ENCODE assay signal across 5 fruit fly cellular contexts in the genomic region with DNA sequence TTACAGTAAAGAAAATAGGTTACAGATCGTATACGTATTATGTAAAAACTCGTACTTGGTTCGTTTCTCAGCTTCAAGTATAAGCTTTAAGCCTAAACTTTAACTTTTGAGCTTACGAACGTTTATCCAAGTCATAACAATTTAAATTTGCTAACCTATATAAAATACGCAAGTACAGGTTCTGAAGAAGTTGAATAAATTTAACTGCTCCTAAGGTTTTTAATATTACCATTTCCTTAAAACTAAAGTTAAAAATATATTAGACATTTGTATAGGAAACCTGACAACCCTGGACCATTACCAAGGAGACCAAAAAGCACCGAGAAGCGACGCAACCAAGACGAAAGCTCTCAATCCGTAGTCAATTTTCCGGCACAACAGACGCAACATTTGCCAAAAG.
TF ChIP-seq lines count a peak whose summit lies in the region.

A gene (plus strand): TSS at position 353 of the 400 bp plus-strand sequence.

- TF ChIP-seq CTCF in whole organism, embryonic (GFP tag; optimal IDR thresholded peaks at IDR 0.05; lab: Kevin White, UChicago), result peak; percentile 75

TF ChIP-seq in whole organism, adult, 20 proteins besides CTCF, POLR2A, EP300 and RAD21:
- TF ChIP-seq toe (GFP tag; optimal IDR thresholded peaks at IDR 0.05; lab: Kevin White, UChicago) (no peak), CG1620 (GFP tag; optimal IDR thresholded peaks at IDR 0.05; lab: Kevin White, UChicago) (peak; percentile 24), CG33017 (tag; optimal IDR thresholded peaks at IDR 0.05; lab: Kevin White, UChicago) (peak; percentile 29), CG12768 (GFP tag; optimal IDR thresholded peaks at IDR 0.05; lab: Kevin White, UChicago) (no peak), tj (GFP tag; optimal IDR thresholded peaks at IDR 0.05; lab: Kevin White, UChicago) (peak; percentile 6), CG7045 (GFP tag; optimal IDR thresholded peaks at IDR 0.05; lab: Kevin White, UChicago) (no peak), CG5204 (GFP tag; optimal IDR thresholded peaks at IDR 0.05; lab: Kevin White, UChicago) (peak; percentile 23), kay (GFP tag; lab: Kevin White, UChicago; ENCODE audit: borderline replicate concordance) (no peak), CG7101 (tag; optimal IDR thresholded peaks at IDR 0.05; lab: Kevin White, UChicago) (peak; percentile 40), pad (GFP tag; optimal IDR thresholded peaks at IDR 0.05; lab: Kevin White, UChicago) (no peak), bab1 (GFP tag; optimal IDR thresholded peaks at IDR 0.05; lab: Kevin White, UChicago) (peak; percentile 61), CG14711 (tag; optimal IDR thresholded peaks at IDR 0.05; lab: Kevin White, UChicago) (peak; percentile 95), cnc (optimal IDR thresholded peaks at IDR 0.05; lab: Kevin White, UChicago) (no peak), Clk (GFP tag; optimal IDR thresholded peaks at IDR 0.05; lab: Kevin White, UChicago) (no peak), CG11617 (GFP tag; optimal IDR thresholded peaks at IDR 0.05; lab: Kevin White, UChicago) (peak; percentile 33), Mnt (GFP tag; optimal IDR thresholded peaks at IDR 0.05; lab: Kevin White, UChicago) (no peak), cic (GFP tag; optimal IDR thresholded peaks at IDR 0.05; lab: Kevin White, UChicago) (no peak)
TF ChIP-seq in whole organism, adult: peak in this region for 8.

TF ChIP-seq in whole organism, embryonic, 481 proteins besides CTCF, POLR2A, EP300 and RAD21 (continues in another document):
- TF ChIP-seq ranshi (GFP tag; IDR thresholded peaks at IDR 0.05; lab: Robert Waterston, UW), result no peak
- TF ChIP-seq mam (GFP tag; optimal IDR thresholded peaks at IDR 0.05; lab: Kevin White, UChicago), result peak; percentile 25
- TF ChIP-seq ftz-f1 (GFP tag; optimal IDR thresholded peaks at IDR 0.05; lab: Kevin White, UChicago), result peak; percentile 42
- TF ChIP-seq Chrac-16 (GFP tag; optimal IDR thresholded peaks at IDR 0.05; lab: Kevin White, UChicago), result no peak
- no peak for TF ChIP-seq CG4404 (GFP tag; IDR thresholded peaks at IDR 0.05; lab: Robert Waterston, UW)
- peak; percentile 36 for TF ChIP-seq CG30403 (GFP tag; optimal IDR thresholded peaks at IDR 0.05; lab: Kevin White, UChicago)
- TF ChIP-seq pzg (GFP tag; optimal IDR thresholded peaks at IDR 0.05; lab: Kevin White, UChicago), result peak; percentile 8
- TF ChIP-seq CG6175 (GFP tag; IDR thresholded peaks at IDR 0.05; lab: Robert Waterston, UW), result no peak
- TF ChIP-seq CG6689 (GFP tag; IDR thresholded peaks at IDR 0.05; lab: Robert Waterston, UW), result 0 out of 2 replicates have a peak, but pooled peaks have one; percentile 6
- TF ChIP-seq Sox102F (GFP tag; optimal IDR thresholded peaks at IDR 0.05; lab: Kevin White, UChicago), result peak; percentile 29
- peak; percentile 6 for TF ChIP-seq Lhr (GFP tag; optimal IDR thresholded peaks at IDR 0.05; lab: Kevin White, UChicago)
- TF ChIP-seq pita (GFP tag; optimal IDR thresholded peaks at IDR 0.05; lab: Kevin White, UChicago), result peak; percentile 19
- peak; percentile 9 for TF ChIP-seq Meics (GFP tag; optimal IDR thresholded peaks at IDR 0.05; lab: Kevin White, UChicago)
- TF ChIP-seq CG14441 (GFP tag; IDR thresholded peaks at IDR 0.05; lab: Robert Waterston, UW), result no peak
- TF ChIP-seq CG12299 (tag; optimal IDR thresholded peaks at IDR 0.05; lab: Kevin White, UChicago), result peak; percentile 30
- TF ChIP-seq gfzf (GFP tag; optimal IDR thresholded peaks at IDR 0.05; lab: Kevin White, UChicago), result peak; percentile 10
- TF ChIP-seq Hr51 (GFP tag; optimal IDR thresholded peaks at IDR 0.05; lab: Kevin White, UChicago), result peak in 1 of 2 experiments; percentile 57

TF ChIP-seq in whole organism, prepupa, 60 proteins besides CTCF, POLR2A, EP300 and RAD21 (continues in another document):
- TF ChIP-seq CG10631 (GFP tag; optimal IDR thresholded peaks at IDR 0.05; lab: Kevin White, UChicago), result peak; percentile 3
- peak; percentile 1 for TF ChIP-seq CG8319 (GFP tag; optimal IDR thresholded peaks at IDR 0.05; lab: Kevin White, UChicago)
- peak; percentile 30; the same call in 1 of the 3 replicates for TF ChIP-seq eg (GFP tag; IDR thresholded peaks at IDR 0.05; lab: Robert Waterston, UW)
- TF ChIP-seq Eip75B (GFP tag; optimal IDR thresholded peaks at IDR 0.05; lab: Kevin White, UChicago), result peak; percentile 31
- peak; percentile 6 for TF ChIP-seq Ets96B (tag; optimal IDR thresholded peaks at IDR 0.05; lab: Kevin White, UChicago)
- peak; percentile 16; the same call in 1 of the 3 replicates for TF ChIP-seq CG8119 (GFP tag; IDR thresholded peaks at IDR 0.05; lab: Robert Waterston, UW)
- peak; percentile 14 for TF ChIP-seq CG31627 (GFP tag; optimal IDR thresholded peaks at IDR 0.05; lab: Kevin White, UChicago)
- no peak for TF ChIP-seq dac (GFP tag; optimal IDR thresholded peaks at IDR 0.05; lab: Kevin White, UChicago)
- no peak for TF ChIP-seq ss (GFP tag; optimal IDR thresholded peaks at IDR 0.05; lab: Kevin White, UChicago)
- no peak for TF ChIP-seq achi (GFP tag; optimal IDR thresholded peaks at IDR 0.05; lab: Kevin White, UChicago)
- TF ChIP-seq Eip93F (GFP tag; optimal IDR thresholded peaks at IDR 0.05; lab: Kevin White, UChicago), result no peak
- TF ChIP-seq net (GFP tag; optimal IDR thresholded peaks at IDR 0.05; lab: Kevin White, UChicago), result peak; percentile 30
- TF ChIP-seq Hr39 (GFP tag; optimal IDR thresholded peaks at IDR 0.05; lab: Kevin White, UChicago), result peak; percentile 31
- peak; percentile 79 for TF ChIP-seq CG1621 (tag; optimal IDR thresholded peaks at IDR 0.05; lab: Kevin White, UChicago)
- peak; percentile 29 for TF ChIP-seq lz (GFP tag; optimal IDR thresholded peaks at IDR 0.05; lab: Kevin White, UChicago)
- TF ChIP-seq Sox14 (GFP tag; optimal IDR thresholded peaks at IDR 0.05; lab: Kevin White, UChicago), result peak; percentile 33
- TF ChIP-seq Smox (GFP tag; optimal IDR thresholded peaks at IDR 0.05; lab: Kevin White, UChicago), result peak; percentile 50
- peak; percentile 41 for TF ChIP-seq Hr4 (GFP tag; optimal IDR thresholded peaks at IDR 0.05; lab: Kevin White, UChicago)

TF ChIP-seq in whole organism, pupa, 21 proteins besides CTCF, POLR2A, EP300 and RAD21:
- TF ChIP-seq CG10348 (GFP tag; IDR thresholded peaks at IDR 0.05; lab: Robert Waterston, UW), result no peak
- TF ChIP-seq CG34367 (tag; optimal IDR thresholded peaks at IDR 0.05; lab: Kevin White, UChicago), result no peak
- TF ChIP-seq Pif1A (GFP tag; optimal IDR thresholded peaks at IDR 0.05; lab: Kevin White, UChicago), result peak; percentile 40
- no peak for TF ChIP-seq CG17806 (tag; optimal IDR thresholded peaks at IDR 0.05; lab: Kevin White, UChicago)
- TF ChIP-seq Ets98B (GFP tag; IDR thresholded peaks at IDR 0.05; lab: Robert Waterston, UW), result peak; percentile 44; the same call in 1 of the 2 replicates
- peak; percentile 8 for TF ChIP-seq Pif1B (GFP tag; optimal IDR thresholded peaks at IDR 0.05; lab: Kevin White, UChicago)
- TF ChIP-seq CG8159 (tag; optimal IDR thresholded peaks at IDR 0.05; lab: Kevin White, UChicago), result peak; percentile 16
- TF ChIP-seq CG8301 (tag; optimal IDR thresholded peaks at IDR 0.05; lab: Kevin White, UChicago), result no peak
- no peak for TF ChIP-seq gl (tag; optimal IDR thresholded peaks at IDR 0.05; lab: Kevin White, UChicago)

TF ChIP-seq in whole organism, wandering third instar larva, 38 proteins besides CTCF, POLR2A, EP300 and RAD21:
- TF ChIP-seq lola (GFP tag; optimal IDR thresholded peaks at IDR 0.05; lab: Kevin White, UChicago) (no peak), Dfd (GFP tag; optimal IDR thresholded peaks at IDR 0.05; lab: Kevin White, UChicago) (no peak), Hr83 (GFP tag; optimal IDR thresholded peaks at IDR 0.05; lab: Kevin White, UChicago; ENCODE audit: poor library complexity, severe bottlenecking) (no peak), fru (GFP tag; optimal IDR thresholded peaks at IDR 0.05; lab: Kevin White, UChicago) (peak; percentile 32), GATAd (GFP tag; optimal IDR thresholded peaks at IDR 0.05; lab: Kevin White, UChicago) (no peak), CG32264 (GFP tag; optimal IDR thresholded peaks at IDR 0.05; lab: Kevin White, UChicago) (no peak), ey (GFP tag; optimal IDR thresholded peaks at IDR 0.05; lab: Kevin White, UChicago) (peak; percentile 24), rgr (GFP tag; optimal IDR thresholded peaks at IDR 0.05; lab: Kevin White, UChicago) (peak; percentile 45), foxo (GFP tag; optimal IDR thresholded peaks at IDR 0.05; lab: Kevin White, UChicago) (peak in 1 of 2 experiments; percentile 40), tai (GFP tag; optimal IDR thresholded peaks at IDR 0.05; lab: Kevin White, UChicago) (peak; percentile 49), Jra (GFP tag; optimal IDR thresholded peaks at IDR 0.05; lab: Kevin White, UChicago) (no peak), h (GFP tag; optimal IDR thresholded peaks at IDR 0.05; lab: Kevin White, UChicago) (peak; percentile 59), Hnf4 (GFP tag; optimal IDR thresholded peaks at IDR 0.05; lab: Kevin White, UChicago) (peak; percentile 33), OdsH (GFP tag; optimal IDR thresholded peaks at IDR 0.05; lab: Kevin White, UChicago) (peak; percentile 41), HLH106 (tag; optimal IDR thresholded peaks at IDR 0.05; lab: Kevin White, UChicago) (peak; percentile 21)
